Fruit fly (Drosophila melanogaster) whole organism, embryonic: ENCODE measurements around the gene E2f1.

Source experiments
- Aef1 ChIP-seq: fragments of 200-800 bp; sonication (Bioruptor generic); IDR thresholded peaks from 3 replicates; pipeline ENCODE4 v1.3.6; 2022; ENCODE audit warnings: missing biosample characterization, missing genetic modification characterization
- BtbVII ChIP-seq: fragments of 200-800 bp; sonication (Bioruptor generic); optimal IDR thresholded peaks from 3 replicates; lab custom pipeline; 2017; ENCODE audit warnings: missing biosample characterization, mild to moderate bottlenecking, missing genetic modification characterization
- CG10565 ChIP-seq: fragments of 200-800 bp; sonication (Bioruptor generic); optimal IDR thresholded peaks from 3 replicates; lab custom pipeline; 2016; ENCODE audit warnings: missing biosample characterization, mild to moderate bottlenecking, missing genetic modification characterization
- CG11398 ChIP-seq: fragments of 200-800 bp; sonication (Bioruptor generic); optimal IDR thresholded peaks from 2 replicates; lab custom pipeline; 2016; ENCODE audit warnings: missing biosample characterization, missing genetic modification characterization
- CG1233 ChIP-seq: fragments of 200-800 bp; sonication (Bioruptor generic); optimal IDR thresholded peaks from 4 replicates; lab custom pipeline; 2018; ENCODE audit warnings: missing biosample characterization, mild to moderate bottlenecking, missing genetic modification characterization
- CG13624 ChIP-seq: fragments of 200-800 bp; sonication (Bioruptor generic); optimal IDR thresholded peaks from 2 replicates; lab custom pipeline; 2016; ENCODE audit warnings: missing biosample characterization, missing genetic modification characterization
- CG14965 ChIP-seq: fragments of 200-800 bp; sonication (Bioruptor generic); optimal IDR thresholded peaks from 2 replicates; lab custom pipeline; 2016; ENCODE audit warnings: missing biosample characterization, missing genetic modification characterization, borderline replicate concordance
- CG15479 ChIP-seq: fragments of 200-800 bp; sonication (Bioruptor generic); optimal IDR thresholded peaks from 3 replicates; lab custom pipeline; 2019; ENCODE audit warnings: missing biosample characterization, mild to moderate bottlenecking, missing genetic modification characterization, moderate library complexity
- CG17186 ChIP-seq: fragments of 200-800 bp; sonication (Bioruptor generic); optimal IDR thresholded peaks from 3 replicates; lab custom pipeline; 2017; ENCODE audit warnings: missing biosample characterization, missing genetic modification reagents, missing genetic modification characterization
- CG17328 ChIP-seq: fragments of 200-800 bp; sonication (Bioruptor generic); IDR thresholded peaks from 2 replicates; pipeline ENCODE4 v1.3.6; 2022; ENCODE audit warnings: missing biosample characterization, missing genetic modification characterization
- CG17912 ChIP-seq: fragments of 200-800 bp; sonication (Bioruptor generic); optimal IDR thresholded peaks from 2 replicates; lab custom pipeline; 2018; ENCODE audit warnings: missing biosample characterization, mild to moderate bottlenecking, missing genetic modification characterization
- CG2120 ChIP-seq: fragments of 200-800 bp; sonication (Bioruptor generic); optimal IDR thresholded peaks from 3 replicates; lab custom pipeline; 2016; ENCODE audit warnings: missing biosample characterization, missing genetic modification characterization
- CG31224 ChIP-seq: fragments of 200-800 bp; sonication (Bioruptor generic); IDR thresholded peaks from 2 replicates; pipeline ENCODE4 v1.3.6; 2022; ENCODE audit warnings: missing biosample characterization, missing genetic modification characterization
- CG34376 ChIP-seq: fragments of 200-800 bp; sonication (Bioruptor generic); optimal IDR thresholded peaks from 2 replicates; lab custom pipeline; 2018; ENCODE audit warnings: missing biosample characterization, mild to moderate bottlenecking, missing genetic modification characterization
- CG4360 ChIP-seq: fragments of 200-800 bp; sonication (Bioruptor generic); IDR thresholded peaks from 2 replicates; pipeline ENCODE4 v1.3.6; 2022; ENCODE audit warnings: missing biosample characterization, missing genetic modification characterization
- CG6272 ChIP-seq: fragments of 200-800 bp; sonication (Bioruptor generic); IDR thresholded peaks from 2 replicates; pipeline ENCODE4 v1.3.6; 2022; ENCODE audit warnings: missing biosample characterization, missing genetic modification characterization
- CG6813 ChIP-seq: fragments of 200-800 bp; sonication (Bioruptor generic); optimal IDR thresholded peaks from 2 replicates; lab custom pipeline; 2017; ENCODE audit warnings: missing biosample characterization, missing genetic modification characterization, mild to moderate bottlenecking, moderate library complexity, missing genetic modification reagents
- CG8281 ChIP-seq: fragments of 200-800 bp; sonication (Bioruptor generic); optimal IDR thresholded peaks from 2 replicates; lab custom pipeline; 2018; ENCODE audit warnings: missing biosample characterization, mild to moderate bottlenecking, missing genetic modification characterization, moderate library complexity
- CG8388 ChIP-seq: fragments of 200-800 bp; sonication (Bioruptor generic); optimal IDR thresholded peaks from 2 replicates; lab custom pipeline; 2019; ENCODE audit warnings: missing biosample characterization, mild to moderate bottlenecking, missing genetic modification characterization, moderate library complexity
- CG8765 ChIP-seq: fragments of 200-800 bp; sonication (Bioruptor generic); IDR thresholded peaks from 2 replicates; pipeline ENCODE4 v1.3.6; 2022; ENCODE audit warnings: missing biosample characterization, missing genetic modification characterization
- Camta ChIP-seq: fragments of 200-800 bp; sonication (Bioruptor generic); optimal IDR thresholded peaks from 2 replicates; lab custom pipeline; 2016; ENCODE audit warnings: missing biosample characterization, missing genetic modification characterization
- CkIIα-i1 ChIP-seq: fragments of 200-800 bp; sonication (Bioruptor generic); IDR thresholded peaks from 2 replicates; pipeline ENCODE4 v1.3.6; 2022; ENCODE audit warnings: missing biosample characterization, missing genetic modification characterization
- Doc2 ChIP-seq: fragments of 200-800 bp; sonication (Bioruptor generic); IDR thresholded peaks from 2 replicates; pipeline ENCODE4 v1.3.6; 2022; ENCODE audit warnings: missing biosample characterization, missing genetic modification characterization
- E2f1 ChIP-seq: fragments of 200-800 bp; sonication (Bioruptor generic); IDR thresholded peaks from 2 replicates; pipeline ENCODE4 v1.3.6; 2022; ENCODE audit warnings: missing biosample characterization, missing genetic modification characterization
- E2f2 ChIP-seq: fragments of 200-800 bp; sonication (Bioruptor generic); IDR thresholded peaks from 2 replicates; pipeline ENCODE4 v1.3.6; 2022; ENCODE audit warnings: missing biosample characterization, missing genetic modification characterization
- Fer1 ChIP-seq: fragments of 200-800 bp; sonication (Bioruptor generic); optimal IDR thresholded peaks from 2 replicates; lab custom pipeline; 2017; ENCODE audit warnings: missing biosample characterization, mild to moderate bottlenecking, missing genetic modification characterization
- HLH4C ChIP-seq: fragments of 200-800 bp; sonication (Bioruptor generic); IDR thresholded peaks from 3 replicates; pipeline ENCODE4 v1.3.6; 2022; ENCODE audit warnings: missing biosample characterization, missing genetic modification characterization; ENCODE audit not compliant: partially characterized antibody
- Meics ChIP-seq: fragments of 200-800 bp; sonication (Bioruptor generic); optimal IDR thresholded peaks from 2 replicates; lab custom pipeline; 2017; ENCODE audit warnings: missing biosample characterization, mild to moderate bottlenecking, missing genetic modification characterization
- Mes4 ChIP-seq: fragments of 200-800 bp; sonication (Bioruptor generic); optimal IDR thresholded peaks from 2 replicates; lab custom pipeline; 2016; ENCODE audit warnings: missing biosample characterization, missing genetic modification characterization
- Optix ChIP-seq: fragments of 200-800 bp; sonication (Bioruptor generic); IDR thresholded peaks from 3 replicates; pipeline ENCODE4 v1.3.6; 2022; ENCODE audit warnings: missing biosample characterization, missing genetic modification characterization
- Pdp1 ChIP-seq, 2 experiments: fragments of 200-800 bp; sonication (Bioruptor generic); optimal IDR thresholded peaks; 3 replicates each; lab custom pipeline; 2016; ENCODE audit warnings: missing biosample characterization in 2 of 2, missing genetic modification characterization in 2 of 2, mild to moderate bottlenecking in 1 of 2, moderate library complexity in 1 of 2
- abd-A ChIP-seq: fragments of 200-800 bp; sonication (Bioruptor generic); optimal IDR thresholded peaks from 3 replicates; lab custom pipeline; 2019; ENCODE audit warnings: missing biosample characterization, mild to moderate bottlenecking, missing genetic modification characterization, moderate library complexity
- chinmo ChIP-seq: fragments of 200-800 bp; sonication (Bioruptor generic); IDR thresholded peaks from 4 replicates; pipeline ENCODE4 v1.3.6; 2022; ENCODE audit warnings: missing biosample characterization, missing genetic modification characterization; ENCODE audit not compliant: partially characterized antibody
- ci ChIP-seq: fragments of 200-800 bp; sonication (Bioruptor generic); IDR thresholded peaks from 3 replicates; pipeline ENCODE4 v1.3.6; 2022; ENCODE audit warnings: missing biosample characterization, missing genetic modification characterization
- crol ChIP-seq: fragments of 200-800 bp; sonication (Bioruptor generic); IDR thresholded peaks from 2 replicates; pipeline ENCODE4 v1.3.6; 2022; ENCODE audit warnings: missing biosample characterization, missing genetic modification characterization
- crp ChIP-seq, 2 experiments: fragments of 200-800 bp; sonication (Bioruptor generic); optimal IDR thresholded peaks; 2 replicates in 1 of 2; 3 replicates in 1 of 2; lab custom pipeline; 2017; ENCODE audit warnings: missing biosample characterization in 2 of 2, missing genetic modification characterization in 2 of 2, mild to moderate bottlenecking in 1 of 2, moderate library complexity in 1 of 2
- ftz-f1 ChIP-seq: fragments of 200-800 bp; sonication (Bioruptor generic); optimal IDR thresholded peaks from 2 replicates; lab custom pipeline; 2016; ENCODE audit warnings: missing biosample characterization, missing genetic modification characterization
- grau ChIP-seq: fragments of 200-800 bp; optimal IDR thresholded peaks from 3 replicates; lab custom pipeline; 2019; ENCODE audit warnings: missing biosample characterization, mild to moderate bottlenecking, missing genetic modification characterization, moderate library complexity
- nerfin-2 ChIP-seq: fragments of 200-800 bp; sonication (Bioruptor generic); IDR thresholded peaks from 2 replicates; pipeline ENCODE4 v1.3.6; 2022; ENCODE audit warnings: missing biosample characterization, missing genetic modification characterization; ENCODE audit not compliant: partially characterized antibody
- nom ChIP-seq: fragments of 200-800 bp; sonication (Bioruptor generic); optimal IDR thresholded peaks from 2 replicates; lab custom pipeline; 2017; ENCODE audit warnings: missing biosample characterization, missing genetic modification characterization, mild to moderate bottlenecking, moderate library complexity, missing genetic modification reagents
- pzg ChIP-seq: fragments of 200-800 bp; sonication (Bioruptor generic); optimal IDR thresholded peaks from 3 replicates; lab custom pipeline; 2018; ENCODE audit warnings: missing biosample characterization, mild to moderate bottlenecking, missing genetic modification characterization, moderate library complexity
- sd ChIP-seq: fragments of 200-800 bp; sonication (Bioruptor generic); optimal IDR thresholded peaks from 3 replicates; lab custom pipeline; 2018; ENCODE audit warnings: missing biosample characterization, mild to moderate bottlenecking, missing genetic modification characterization, moderate library complexity
- sens ChIP-seq: fragments of 200-800 bp; sonication (Bioruptor generic); peaks from one replicate; lab custom pipeline; 2016; ENCODE audit warnings: missing biosample characterization, missing genetic modification characterization
- slou ChIP-seq: fragments of 200-800 bp; sonication (Bioruptor generic); optimal IDR thresholded peaks from 3 replicates; lab custom pipeline; 2016; ENCODE audit warnings: missing biosample characterization, missing genetic modification characterization
- sug ChIP-seq: fragments of 200-800 bp; optimal IDR thresholded peaks from 2 replicates; lab custom pipeline; 2019; ENCODE audit warnings: missing biosample characterization, mild to moderate bottlenecking, missing genetic modification characterization, moderate library complexity
- vnd ChIP-seq: fragments of 200-800 bp; sonication (Bioruptor generic); IDR thresholded peaks from 3 replicates; pipeline ENCODE4 v1.3.6; 2022; ENCODE audit warnings: missing biosample characterization, missing genetic modification characterization; ENCODE audit not compliant: partially characterized antibody

The E2f1 gene

DNA sequence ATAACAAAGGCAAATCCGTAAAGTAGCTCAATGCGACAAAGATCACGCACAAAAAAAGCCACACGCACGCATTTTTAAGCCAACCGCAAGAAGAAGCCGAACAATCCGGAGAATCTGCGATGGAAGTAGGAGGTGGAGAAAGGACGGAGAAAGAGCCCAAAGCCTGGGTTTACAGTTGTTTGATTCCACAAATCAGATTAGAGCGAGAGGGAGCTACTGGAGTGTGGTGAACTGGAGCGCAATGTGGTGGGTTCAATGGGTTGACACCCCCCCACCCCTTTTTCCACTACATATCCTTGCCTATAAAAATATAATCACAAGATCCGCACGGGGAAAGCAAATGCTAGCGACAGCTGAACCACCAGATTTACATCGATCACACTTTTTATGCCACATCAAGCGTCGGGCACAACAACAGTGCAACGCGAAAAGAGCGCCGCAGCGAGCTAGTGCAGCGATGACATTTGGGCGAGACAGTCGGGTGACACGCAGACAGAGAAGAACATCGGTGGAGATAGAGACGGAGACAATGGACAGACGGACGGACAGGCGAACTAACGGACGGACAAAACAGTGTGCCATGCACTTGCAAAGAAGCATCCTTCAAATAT, 66.8 kb downstream of the E2f1 start (continued):
- TF ChIP-seq CG8388: no peak
- TF ChIP-seq Aef1 (GFP tag; lab: Robert Waterston, UW): no peak

DNA sequence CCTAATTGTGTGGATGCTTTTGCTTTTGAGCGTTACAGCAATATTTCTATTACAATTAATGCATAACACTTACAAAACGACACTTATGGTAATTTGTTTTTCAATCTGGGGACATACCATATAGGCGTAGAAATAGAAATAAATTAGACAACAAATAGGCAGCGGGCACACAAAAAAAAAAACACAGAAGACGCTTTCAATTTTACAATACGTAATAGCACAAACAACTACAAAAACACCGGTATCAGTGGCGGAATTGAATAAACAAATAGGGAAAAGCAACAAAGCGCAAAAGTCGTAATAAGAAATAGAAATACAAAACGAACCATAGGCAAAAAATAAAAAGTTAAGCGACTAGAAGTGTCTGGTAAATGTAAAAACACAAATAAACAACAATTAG, 67.6 kb downstream of the E2f1 start:
- TF ChIP-seq chinmo: 0 out of 4 replicates have a peak, but pooled peaks have one; percentile 66
- no peak for TF ChIP-seq nerfin-2 (GFP tag; lab: Robert Waterston, UW)
- TF ChIP-seq Pdp1 (GFP tag; optimal IDR thresholded peaks at IDR 0.05; lab: Kevin White, UChicago): peak in 1 of 2 experiments; percentile 64
- TF ChIP-seq CG2120 (GFP tag; lab: Kevin White, UChicago): no peak
- peak; percentile 10 for TF ChIP-seq CG13624 (GFP tag; lab: Kevin White, UChicago)
- no peak for TF ChIP-seq CG17328 (GFP tag; lab: Robert Waterston, UW)
- TF ChIP-seq CG6272: no peak
- TF ChIP-seq E2f1: no peak
- no peak for TF ChIP-seq CG17186 (GFP tag; lab: Kevin White, UChicago)

DNA sequence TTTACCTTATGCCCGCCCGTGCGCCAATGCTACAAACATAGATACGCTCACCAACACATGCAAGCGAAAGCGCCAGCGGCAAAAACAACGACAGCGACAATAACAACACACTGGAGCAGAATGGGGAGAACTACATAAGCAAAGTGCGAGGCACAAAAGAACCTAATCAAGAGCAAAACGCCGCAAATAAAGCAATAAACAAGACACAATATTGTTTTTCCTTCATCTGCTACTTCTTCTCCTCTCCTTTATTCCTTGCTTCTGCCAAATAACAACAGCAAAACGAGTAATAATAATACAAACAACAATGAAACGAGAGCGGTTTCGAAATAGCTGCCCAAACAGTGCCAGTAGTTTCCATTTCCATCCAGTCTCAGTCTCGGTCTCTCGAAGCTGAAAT, 68.7 kb downstream of the E2f1 start:
- TF ChIP-seq CkIIα-i1 (GFP tag; lab: Robert Waterston, UW): no peak
- TF ChIP-seq CG8765 (GFP tag; lab: Robert Waterston, UW): no peak
- no peak for TF ChIP-seq CG15479 (GFP tag; lab: Kevin White, UChicago)
- TF ChIP-seq CG11398 (GFP tag; lab: Kevin White, UChicago): peak; percentile 1
- TF ChIP-seq CG1233: no peak
- peak; percentile 29 for TF ChIP-seq BtbVII (GFP tag; lab: Kevin White, UChicago)
- TF ChIP-seq pzg (GFP tag; lab: Kevin White, UChicago): no peak
- TF ChIP-seq CG31224 (GFP tag; lab: Robert Waterston, UW): no peak
- TF ChIP-seq Fer1 (GFP tag; lab: Kevin White, UChicago): peak; percentile 13
- TF ChIP-seq Mes4 (GFP tag; lab: Kevin White, UChicago): no peak
- peak; percentile 38 for TF ChIP-seq sd (tag; lab: Kevin White, UChicago)
- peak; percentile 88 for TF ChIP-seq abd-A (tag; lab: Kevin White, UChicago)
- TF ChIP-seq slou (GFP tag; lab: Kevin White, UChicago): no peak
- 0 out of 2 replicates have a peak, but pooled peaks have one; percentile 30 for TF ChIP-seq CG4360 (GFP tag; lab: Robert Waterston, UW)
- peak in 1 of 2 experiments; percentile 39 for TF ChIP-seq Pdp1 (GFP tag; optimal IDR thresholded peaks at IDR 0.05; lab: Kevin White, UChicago)
- peak; percentile 12 for TF ChIP-seq ftz-f1
- no peak for TF ChIP-seq grau
- no peak for TF ChIP-seq HLH4C (GFP tag; lab: Robert Waterston, UW)
- TF ChIP-seq sug (tag; lab: Kevin White, UChicago): peak; percentile 7
- 0 out of 2 replicates have a peak, but pooled peaks have one; percentile 6 for TF ChIP-seq E2f2
- TF ChIP-seq CG10565 (GFP tag; lab: Kevin White, UChicago): no peak
- no peak for TF ChIP-seq CG6272
- no peak for TF ChIP-seq Meics
- no peak for TF ChIP-seq Doc2
- no peak for TF ChIP-seq CG17912 (GFP tag; lab: Kevin White, UChicago)
- no peak for TF ChIP-seq Camta
- TF ChIP-seq crp (GFP tag; optimal IDR thresholded peaks at IDR 0.05; lab: Kevin White, UChicago): no peak
- TF ChIP-seq nom (GFP tag; lab: Kevin White, UChicago): peak; percentile 72
- TF ChIP-seq CG6813: peak; percentile 15
- TF ChIP-seq CG14965: no peak
- TF ChIP-seq vnd (GFP tag; lab: Robert Waterston, UW): no peak
- TF ChIP-seq ci: peak; percentile 46; the same call in 1 of the 3 replicates
- peak; percentile 85; the same call in 2 of the 4 replicates for TF ChIP-seq chinmo
- TF ChIP-seq crol: peak; percentile 44; the same call in 1 of the 2 replicates
- no peak for TF ChIP-seq Optix (GFP tag; lab: Robert Waterston, UW)
- TF ChIP-seq CG8281 (tag; lab: Kevin White, UChicago): no peak
- TF ChIP-seq sens (GFP tag; lab: Kevin White, UChicago): peak; percentile 65
- peak; percentile 54 for TF ChIP-seq CG34376 (GFP tag; lab: Kevin White, UChicago)
